Worm (Caenorhabditis elegans) whole organism, L1 larva: ENCODE data around the gene F41G3.19.
A peak's percentile ranks its signal among the peaks of the same experiment; 100 is the strongest.

Experiments
- C04F5.9 ChIP-seq: sonication (generic microtip); optimal IDR thresholded peaks from 2 replicates; lab custom pipeline; 2016; ENCODE audit warnings: missing genetic modification characterization, missing compliant biosample characterization
- C16A3.4 ChIP-seq: fragments of 150-350 bp; optimal IDR thresholded peaks from 2 replicates; lab custom pipeline; 2014; ENCODE audit warnings: missing biosample characterization, missing genetic modification characterization
- C34B4.2 ChIP-seq: sonication (generic microtip); optimal IDR thresholded peaks from 2 replicates; lab custom pipeline; 2017; ENCODE audit warnings: mild to moderate bottlenecking, missing genetic modification characterization, missing compliant biosample characterization
- aha-1 ChIP-seq: fragments of 150-350 bp; optimal IDR thresholded peaks from 2 replicates; lab custom pipeline; 2014; ENCODE audit warnings: missing biosample characterization, missing genetic modification characterization
- aly-2 ChIP-seq: fragments of 150-350 bp; optimal IDR thresholded peaks from 2 replicates; lab custom pipeline; 2014; ENCODE audit warnings: missing biosample characterization, missing genetic modification characterization
- blmp-1 ChIP-seq: fragments of 150-350 bp; optimal IDR thresholded peaks from 2 replicates; lab custom pipeline; 2014; ENCODE audit warnings: missing biosample characterization, missing genetic modification characterization
- ceh-63 ChIP-seq: fragments of 200-800 bp; sonication (Bioruptor generic); optimal IDR thresholded peaks from 2 replicates; lab custom pipeline; 2018; ENCODE audit warnings: mild to moderate bottlenecking, missing genetic modification characterization, missing compliant biosample characterization
- ceh-82 ChIP-seq, 3 experiments: fragments of 150-350 bp in 1 of 3; sonication (generic microtip) in 2 of 3; optimal IDR thresholded peaks; 2 replicates each; lab custom pipeline; 2014 to 2017; ENCODE audit warnings: missing biosample characterization in 3 of 3, missing genetic modification characterization in 3 of 3
- ceh-88 ChIP-seq: fragments of 200-800 bp; sonication (Bioruptor generic); IDR thresholded peaks from 2 replicates; pipeline ENCODE4 v1.3.6; 2022; ENCODE audit warnings: missing genetic modification characterization, missing compliant biosample characterization
- ces-1 ChIP-seq: fragments of 150-350 bp; optimal IDR thresholded peaks from 2 replicates; lab custom pipeline; 2014; ENCODE audit warnings: missing biosample characterization, missing genetic modification reagents, missing genetic modification characterization
- dsc-1 ChIP-seq: sonication (generic microtip); optimal IDR thresholded peaks from 2 replicates; lab custom pipeline; 2016; ENCODE audit warnings: mild to moderate bottlenecking, missing genetic modification characterization, missing compliant biosample characterization
- efl-1 ChIP-seq, 4 experiments: fragments of 150-350 bp; optimal IDR thresholded peaks in 3 of 4; peaks in 1 of 4; 1 replicate in 1 of 4; 2 replicates in 3 of 4; lab custom pipeline; 2014; ENCODE audit warnings: missing biosample characterization in 2 of 4, missing genetic modification characterization in 2 of 4, missing genetic modification reagents in 2 of 4
- egl-27 ChIP-seq, 2 experiments: fragments of 150-350 bp in 1 of 2; sonication (generic microtip); optimal IDR thresholded peaks; 3 replicates each; lab custom pipeline; 2017 to 2018; ENCODE audit warnings: missing biosample characterization in 2 of 2, missing genetic modification characterization in 2 of 2, missing genetic modification reagents in 2 of 2
- elt-2 ChIP-seq: sonication (generic microtip); optimal IDR thresholded peaks from 2 replicates; lab custom pipeline; 2016; ENCODE audit warnings: missing genetic modification characterization, mild to moderate bottlenecking, inconsistent platforms, missing compliant biosample characterization, missing genetic modification reagents
- elt-3 ChIP-seq, 6 experiments: fragments of 150-350 bp in 1 of 6; sonication (generic microtip); optimal IDR thresholded peaks; 2 replicates each; lab custom pipeline; 2017 to 2018; ENCODE audit warnings: missing biosample characterization in 6 of 6, missing genetic modification characterization in 6 of 6, inconsistent platforms in 1 of 6
- ets-5 ChIP-seq: fragments of 200-800 bp; sonication (Bioruptor generic); IDR thresholded peaks from 2 replicates; pipeline ENCODE4 v1.3.6; 2022; ENCODE audit warnings: missing genetic modification characterization, missing compliant biosample characterization
- fkh-4 ChIP-seq: sonication (generic microtip); optimal IDR thresholded peaks from 2 replicates; lab custom pipeline; 2016; ENCODE audit warnings: missing compliant biosample characterization, missing genetic modification characterization, borderline replicate concordance
- fkh-8 ChIP-seq: sonication (generic microtip); optimal IDR thresholded peaks from 2 replicates; lab custom pipeline; 2016; ENCODE audit warnings: mild to moderate bottlenecking, missing genetic modification characterization, missing compliant biosample characterization
- hlh-4 ChIP-seq: sonication (generic microtip); optimal IDR thresholded peaks from 2 replicates; lab custom pipeline; 2016; ENCODE audit warnings: mild to moderate bottlenecking, missing genetic modification characterization, missing compliant biosample characterization
- hpl-2 ChIP-seq: fragments of 150-350 bp; optimal IDR thresholded peaks from 2 replicates; lab custom pipeline; 2014; ENCODE audit warnings: missing biosample characterization, missing genetic modification reagents, missing genetic modification characterization
- irx-1 ChIP-seq: sonication (generic microtip); optimal IDR thresholded peaks from 2 replicates; lab custom pipeline; 2016; ENCODE audit warnings: missing genetic modification characterization, missing compliant biosample characterization
- lin-13 ChIP-seq: fragments of 150-350 bp; optimal IDR thresholded peaks from 2 replicates; lab custom pipeline; 2014; ENCODE audit warnings: missing biosample characterization, missing genetic modification reagents, missing genetic modification characterization
- lin-15B ChIP-seq: fragments of 150-350 bp; sonication (generic microtip); optimal IDR thresholded peaks from 3 replicates; lab custom pipeline; 2014; ENCODE audit warnings: missing biosample characterization, missing genetic modification characterization
- lin-35 ChIP-seq, 2 experiments: fragments of 150-350 bp; optimal IDR thresholded peaks; 2 replicates each; lab custom pipeline; 2014; ENCODE audit warnings: missing biosample characterization in 2 of 2, missing genetic modification characterization in 2 of 2, missing genetic modification reagents in 2 of 2
- mdl-1 ChIP-seq, 2 experiments: fragments of 150-350 bp; optimal IDR thresholded peaks; 2 replicates each; lab custom pipeline; 2014 to 2017; ENCODE audit warnings: missing biosample characterization in 2 of 2, missing genetic modification characterization in 2 of 2, inconsistent platforms in 1 of 2
- mep-1 ChIP-seq: fragments of 150-350 bp; optimal IDR thresholded peaks from 2 replicates; lab custom pipeline; 2014; ENCODE audit warnings: missing biosample characterization, missing genetic modification characterization
- nhr-12 ChIP-seq: sonication (generic microtip); optimal IDR thresholded peaks from 2 replicates; lab custom pipeline; 2017; ENCODE audit warnings: missing biosample characterization, missing genetic modification characterization
- nhr-237 ChIP-seq: fragments of 150-350 bp; optimal IDR thresholded peaks from 2 replicates; lab custom pipeline; 2014; ENCODE audit warnings: missing biosample characterization, missing genetic modification characterization
- nhr-28 ChIP-seq: fragments of 150-350 bp; optimal IDR thresholded peaks from 2 replicates; lab custom pipeline; 2014; ENCODE audit warnings: missing biosample characterization, missing genetic modification characterization
- nhr-47 ChIP-seq: sonication (generic microtip); optimal IDR thresholded peaks from 2 replicates; lab custom pipeline; 2016; ENCODE audit warnings: mild to moderate bottlenecking, missing genetic modification characterization, moderate library complexity, missing compliant biosample characterization
- nhr-71 ChIP-seq: sonication (generic microtip); optimal IDR thresholded peaks from 2 replicates; lab custom pipeline; 2016; ENCODE audit warnings: mild to moderate bottlenecking, missing genetic modification characterization, moderate library complexity, missing compliant biosample characterization
- nhr-76 ChIP-seq: sonication (generic microtip); optimal IDR thresholded peaks from 2 replicates; lab custom pipeline; 2017; ENCODE audit warnings: missing biosample characterization, missing genetic modification characterization
- nhr-77 ChIP-seq: fragments of 150-350 bp; optimal IDR thresholded peaks from 2 replicates; lab custom pipeline; 2014; ENCODE audit warnings: missing biosample characterization, missing genetic modification characterization
- nhr-84 ChIP-seq: sonication (generic microtip); optimal IDR thresholded peaks from 2 replicates; lab custom pipeline; 2017; ENCODE audit warnings: missing biosample characterization, missing genetic modification characterization
- nhr-85 ChIP-seq: sonication (generic microtip); peaks from one replicate; lab custom pipeline; 2016; ENCODE audit warnings: missing genetic modification characterization, inconsistent platforms, missing compliant biosample characterization
- pag-3 ChIP-seq: sonication (generic microtip); optimal IDR thresholded peaks from 2 replicates; lab custom pipeline; 2017; ENCODE audit warnings: missing genetic modification characterization, mild to moderate bottlenecking, missing compliant biosample characterization, antibody characterized with exemption, borderline replicate concordance; ENCODE audit not compliant: insufficient read depth
- pax-3 ChIP-seq: fragments of 200-800 bp; sonication (Bioruptor generic); optimal IDR thresholded peaks from 2 replicates; lab custom pipeline; 2018; ENCODE audit warnings: mild to moderate bottlenecking, missing genetic modification characterization, moderate library complexity, missing compliant biosample characterization
- pqm-1 ChIP-seq: sonication (generic microtip); optimal IDR thresholded peaks from 3 replicates; lab custom pipeline; 2017; ENCODE audit warnings: missing biosample characterization, missing genetic modification characterization
- sox-4 ChIP-seq: sonication (generic microtip); optimal IDR thresholded peaks from 2 replicates; lab custom pipeline; 2016; ENCODE audit warnings: missing genetic modification characterization, missing compliant biosample characterization
- sptf-1 ChIP-seq: fragments of 150-350 bp; optimal IDR thresholded peaks from 2 replicates; lab custom pipeline; 2014; ENCODE audit warnings: missing biosample characterization, missing genetic modification characterization
- swsn-7 ChIP-seq: sonication (generic microtip); optimal IDR thresholded peaks from 2 replicates; lab custom pipeline; 2016; ENCODE audit warnings: missing genetic modification characterization, missing compliant biosample characterization
- tbx-2 ChIP-seq: sonication (generic microtip); optimal IDR thresholded peaks from 2 replicates; lab custom pipeline; 2016; ENCODE audit warnings: missing genetic modification characterization, missing compliant biosample characterization
- tlp-1 ChIP-seq: fragments of 150-350 bp; optimal IDR thresholded peaks from 2 replicates; lab custom pipeline; 2014; ENCODE audit warnings: missing biosample characterization, missing genetic modification characterization
- unc-130 ChIP-seq: fragments of 150-350 bp; optimal IDR thresholded peaks from 2 replicates; lab custom pipeline; 2017; ENCODE audit warnings: missing biosample characterization, missing genetic modification characterization, inconsistent platforms
- unc-98 ChIP-seq: fragments of 200-800 bp; sonication (Bioruptor generic); IDR thresholded peaks from 2 replicates; pipeline ENCODE4 v1.3.6; 2022; ENCODE audit warnings: missing genetic modification characterization, missing compliant biosample characterization
- vab-15 ChIP-seq: sonication (generic microtip); optimal IDR thresholded peaks from 2 replicates; lab custom pipeline; 2017; ENCODE audit warnings: missing genotype, mild to moderate bottlenecking, missing genetic modification characterization, missing compliant biosample characterization
- zag-1 ChIP-seq: fragments of 150-350 bp; optimal IDR thresholded peaks from 2 replicates; lab custom pipeline; 2014; ENCODE audit warnings: missing biosample characterization, missing genetic modification characterization

F41G3.19 gene

ce11 chrII:6752027-6752426 lies at the start of gene F41G3.19:
Gene F41G3.19 (minus strand): TSS chrII:6752127.
- TF ChIP-seq lin-15B (tag; lab: Kevin White, UChicago) (no peak), sptf-1 (no peak), pag-3 (tag; lab: Kevin White, UChicago) (no peak), elt-3 (tag; optimal IDR thresholded peaks at IDR 0.05; lab: Kevin White, UChicago) (no peak), unc-130 (tag; lab: Kevin White, UChicago) (no peak), ceh-82 (tag; optimal IDR thresholded peaks at IDR 0.05; lab: Kevin White, UChicago) (no peak), tbx-2 (tag; lab: Kevin White, UChicago) (no peak), unc-98 (GFP tag; lab: Robert Waterston, UW) (no peak), ets-5 (GFP tag; lab: Robert Waterston, UW) (no peak), blmp-1 (no peak), tlp-1 (tag; lab: Kevin White, UChicago) (no peak), fkh-8 (tag; lab: Kevin White, UChicago) (no peak), zag-1 (tag; lab: Kevin White, UChicago) (no peak), irx-1 (no peak), C16A3.4 (tag; lab: Kevin White, UChicago) (no peak), nhr-237 (tag; lab: Kevin White, UChicago) (no peak), nhr-77 (tag; lab: Kevin White, UChicago) (no peak), pax-3 (tag; lab: Kevin White, UChicago) (no peak), aly-2 (no peak), nhr-85 (no peak)

- TF ChIP-seq mep-1 (tag; lab: Kevin White, UChicago) = no peak
- no peak for TF ChIP-seq pqm-1 (tag; lab: Kevin White, UChicago)
- no peak for TF ChIP-seq nhr-237 (tag; lab: Kevin White, UChicago)
- no peak for TF ChIP-seq unc-130 (tag; lab: Kevin White, UChicago)
- TF ChIP-seq pag-3 (tag; lab: Kevin White, UChicago) = no peak
- no peak for TF ChIP-seq nhr-12 (tag; lab: Kevin White, UChicago)
- no peak for TF ChIP-seq ces-1 (GFP tag; lab: Kevin White, UChicago)
- no peak for TF ChIP-seq dsc-1 (tag; lab: Kevin White, UChicago)
- no peak for TF ChIP-seq mdl-1 (tag; optimal IDR thresholded peaks at IDR 0.05; lab: Kevin White, UChicago)
- TF ChIP-seq sptf-1 = no peak
- TF ChIP-seq egl-27 (tag; optimal IDR thresholded peaks at IDR 0.05; lab: Kevin White, UChicago) = no peak
- no peak for TF ChIP-seq tlp-1 (tag; lab: Kevin White, UChicago)
Measured at ce11 chrII:6801262-6801661, 49.3 kb upstream of the F41G3.19 start.

ce11 chrII:6800104-6800711 lies 48.3 kb upstream of the F41G3.19 start, which contains the start of gene F31E8.4:
Gene F31E8.4 (minus strand): TSS chrII:6800154.
- no peak for TF ChIP-seq nhr-77 (tag; lab: Kevin White, UChicago)
- no peak for TF ChIP-seq aly-2
- TF ChIP-seq C34B4.2 (tag; lab: Kevin White, UChicago) = no peak
- no peak for TF ChIP-seq fkh-8 (tag; lab: Kevin White, UChicago)
- no peak for TF ChIP-seq ceh-88 (GFP tag; lab: Robert Waterston, UW)
- peak in 1 of 2 experiments; percentile 39 for TF ChIP-seq lin-35 (GFP tag; optimal IDR thresholded peaks at IDR 0.05; lab: Kevin White, UChicago)
- no peak for TF ChIP-seq nhr-28 (tag; lab: Kevin White, UChicago)
- TF ChIP-seq nhr-85 = no peak
- TF ChIP-seq hpl-2 = no peak
- TF ChIP-seq sox-4 (tag; lab: Kevin White, UChicago) = no peak
- peak; percentile 5 for TF ChIP-seq efl-1 (optimal IDR thresholded peaks at IDR 0.05; lab: Kevin White, UChicago)
- TF ChIP-seq efl-1 (GFP tag; optimal IDR thresholded peaks at IDR 0.05 in 1 of 2; lab: Kevin White, UChicago) = no peak
- no peak for TF ChIP-seq nhr-47
- peak; percentile 12 for TF ChIP-seq mep-1 (tag; lab: Kevin White, UChicago)
- TF ChIP-seq elt-2 (tag; lab: Kevin White, UChicago) = peak; percentile 30
- TF ChIP-seq pax-3 (tag; lab: Kevin White, UChicago) = no peak
- no peak for TF ChIP-seq tlp-1 (tag; lab: Kevin White, UChicago)
- TF ChIP-seq vab-15 = no peak
- TF ChIP-seq nhr-76 (tag; lab: Kevin White, UChicago) = no peak
- no peak for TF ChIP-seq ces-1 (GFP tag; lab: Kevin White, UChicago)
- TF ChIP-seq aha-1 (tag; lab: Kevin White, UChicago) = no peak
- TF ChIP-seq ceh-63 (GFP tag; lab: Kevin White, UChicago) = no peak
- TF ChIP-seq lin-15B (tag; lab: Kevin White, UChicago) = no peak
- TF ChIP-seq fkh-4 (tag; lab: Kevin White, UChicago) = no peak
- TF ChIP-seq swsn-7 (tag; lab: Kevin White, UChicago) = no peak
- TF ChIP-seq C04F5.9 (tag; lab: Kevin White, UChicago) = no peak
- no peak for TF ChIP-seq nhr-84
- TF ChIP-seq hlh-4 (tag; lab: Kevin White, UChicago) = no peak
- no peak for TF ChIP-seq lin-13 (GFP tag; lab: Kevin White, UChicago)
- TF ChIP-seq pqm-1 (tag; lab: Kevin White, UChicago) = no peak
- TF ChIP-seq ets-5 (GFP tag; lab: Robert Waterston, UW) = no peak
- peak; percentile 22 for TF ChIP-seq nhr-71
